Worm (Caenorhabditis elegans) whole organism, dauer: ENCODE measurements around the gene pxn-1.
"Not testable (repeated sequence)": the region's sequence is repeated elsewhere in the genome, so short reads cannot be mapped to it uniquely, and the experiment has no call there.

Experiments used
- unc-62 ChIP-seq: sonication (generic microtip); optimal IDR thresholded peaks from 2 replicates; lab custom pipeline; 2017; ENCODE audit warnings: missing biosample characterization, missing genetic modification reagents, missing genetic modification characterization

The pxn-1 gene

DNA sequence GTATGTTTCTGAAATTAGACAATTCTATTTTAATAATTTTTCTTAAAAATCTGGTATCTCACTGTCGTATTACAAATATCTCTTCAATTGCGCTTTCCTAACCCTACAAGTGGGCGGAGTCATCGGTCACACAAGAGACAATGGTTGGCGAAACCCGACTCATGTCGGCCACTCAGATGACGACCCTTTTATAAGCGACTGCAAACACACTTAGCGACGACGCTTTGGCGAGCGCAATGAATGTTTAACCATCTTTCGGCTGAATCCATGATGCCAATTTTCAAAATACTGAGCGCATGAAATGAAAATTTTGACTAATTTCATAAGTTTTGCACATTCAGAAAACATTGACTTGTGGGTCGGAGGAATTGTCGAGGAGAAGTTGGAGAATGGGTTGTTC lies 5.7 kb downstream of the pxn-1 start:
- no peak for TF ChIP-seq unc-62 (GFP tag; lab: Kevin White, UChicago)

DNA sequence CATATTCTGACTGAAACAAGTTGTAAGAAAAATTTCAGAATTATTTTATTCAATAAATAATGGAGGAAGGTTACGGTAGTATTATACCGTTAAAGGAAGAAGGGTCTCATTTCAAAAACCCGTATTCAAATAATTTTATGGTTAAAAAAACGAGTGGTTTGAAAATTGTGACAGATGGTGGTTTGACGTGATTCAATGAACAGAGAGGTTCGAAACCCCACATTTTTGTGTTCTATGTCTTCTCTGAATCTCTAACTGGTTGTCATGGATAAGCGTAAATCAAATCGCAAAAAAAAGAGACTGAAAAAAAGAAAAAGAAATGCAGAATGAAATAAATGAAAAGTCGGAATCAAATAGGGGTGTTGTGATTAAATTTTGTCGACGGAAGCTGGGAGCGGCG lies 12.6 kb downstream of the pxn-1 start, which contains the start of gene ZK994.6:
ZK994.6 (minus strand) TSS at position 101 of the 400 bp plus-strand sequence.
- TF ChIP-seq unc-62 (GFP tag; lab: Kevin White, UChicago) = no peak

DNA sequence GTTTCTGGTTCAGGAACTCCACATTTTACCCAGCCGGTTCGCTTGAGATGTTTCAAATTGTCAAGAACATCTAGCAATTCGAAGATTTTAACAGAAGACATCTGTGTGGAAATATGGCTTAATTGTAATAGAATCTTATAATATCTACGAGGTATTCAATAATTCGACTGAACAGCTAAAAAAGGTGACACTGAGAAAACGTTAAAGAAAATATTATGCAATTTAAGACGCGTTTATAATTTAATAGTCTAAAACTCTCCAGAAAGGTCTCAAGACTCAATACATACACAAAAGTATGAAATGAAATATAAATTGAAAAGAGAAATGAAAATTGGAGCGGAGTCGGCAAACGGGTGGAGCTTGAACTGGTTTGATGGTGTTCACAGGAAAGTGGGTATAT lies 18.7 kb downstream of the pxn-1 start, which contains the start of gene F45F2.9:
F45F2.9 (minus strand) TSS at position 101 of the 400 bp plus-strand sequence.
- TF ChIP-seq unc-62 (GFP tag; lab: Kevin White, UChicago) = no peak

- no peak for TF ChIP-seq unc-62 (GFP tag; lab: Kevin White, UChicago)
These were observed 21.7 kb downstream of the pxn-1 start for ce11 chrV:8516426-8516825.

DNA sequence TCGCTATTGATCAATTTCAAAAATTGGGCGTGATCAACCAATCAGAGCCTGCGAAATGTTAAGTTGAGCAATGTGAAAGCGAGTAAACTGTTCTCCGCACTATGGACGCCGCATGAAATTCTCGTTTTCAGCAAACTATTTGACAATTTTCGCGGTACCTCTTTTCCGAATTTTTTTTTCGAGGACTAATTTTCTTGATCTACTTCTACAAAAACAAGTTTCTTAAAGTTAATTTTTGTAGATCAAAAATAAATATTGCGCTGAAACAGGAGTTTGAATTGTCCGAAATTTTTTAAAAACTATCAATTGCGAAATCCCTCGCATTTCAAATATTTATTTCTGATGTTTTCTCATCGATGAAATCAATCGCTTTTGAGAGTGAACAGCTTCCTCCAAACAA lies 23.0 kb downstream of the pxn-1 start:
- no peak for TF ChIP-seq unc-62 (GFP tag; lab: Kevin White, UChicago)

- no peak for TF ChIP-seq unc-62 (GFP tag; lab: Kevin White, UChicago)
These were observed 23.6 kb downstream of the pxn-1 start for ce11 chrV:8518283-8518682.

ce11 chrV:8518822-8519392 lies 24.2 kb downstream of the pxn-1 start, which contains the start of gene F45F2.10:
TSS of gene F45F2.10 (minus strand) at chrV:8518872.
- no peak for TF ChIP-seq unc-62 (GFP tag; lab: Kevin White, UChicago)

ce11 chrV:8520846-8521553 lies 26.3 kb downstream of the pxn-1 start, which contains the start of the genes F45F2.11 and otpl-7:
TSS of gene F45F2.11 (minus strand) at chrV:8520896.
TSS of gene otpl-7 (plus strand) at chrV:8521503.
- TF ChIP-seq unc-62 (GFP tag; lab: Kevin White, UChicago) = no peak

DNA sequence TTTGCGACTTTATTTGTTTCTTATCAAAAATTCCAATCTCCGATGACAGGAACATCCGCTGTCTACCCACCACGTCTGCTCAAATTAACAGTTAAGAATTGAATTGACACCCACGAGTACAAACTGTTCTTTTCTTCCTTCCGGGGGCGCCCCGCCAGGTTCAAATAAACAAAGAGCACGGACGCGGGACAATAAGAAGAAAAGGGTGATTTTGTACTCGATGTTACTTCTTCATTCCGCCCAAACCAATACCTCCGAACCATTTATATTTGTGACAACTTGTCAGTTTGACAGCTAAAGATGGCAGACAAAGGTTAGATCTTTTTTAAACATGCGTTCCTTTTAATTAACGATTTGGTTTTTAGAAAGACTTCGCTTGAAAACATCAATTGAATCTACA lies 31.1 kb downstream of the pxn-1 start, which contains the start of gene otpl-6:
otpl-6 (plus strand) TSS at position 301 of the 400 bp plus-strand sequence.
- no peak for TF ChIP-seq unc-62 (GFP tag; lab: Kevin White, UChicago)

DNA sequence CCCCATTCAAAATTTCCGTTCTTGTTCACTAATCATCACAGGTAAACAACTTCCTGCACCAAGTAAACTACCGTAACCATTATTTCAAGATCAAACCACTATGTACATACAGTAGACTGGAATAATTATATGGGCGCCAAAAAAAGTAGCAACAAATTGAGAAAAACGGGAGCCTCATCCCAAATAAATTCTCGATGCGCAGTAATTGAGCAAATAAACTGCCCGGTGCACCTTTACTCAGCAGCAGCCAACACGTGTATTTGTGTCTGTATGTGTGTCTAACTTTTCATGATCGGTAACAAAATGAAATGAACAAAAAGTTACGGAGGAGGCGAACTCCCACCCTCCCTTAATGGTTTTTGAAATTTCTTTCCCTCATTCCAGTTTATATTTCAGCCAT lies 34.5 kb downstream of the pxn-1 start, which contains the start of gene otpl-5:
otpl-5 (plus strand) TSS at position 301 of the 400 bp plus-strand sequence.
- TF ChIP-seq unc-62 (GFP tag; lab: Kevin White, UChicago) = no peak

DNA sequence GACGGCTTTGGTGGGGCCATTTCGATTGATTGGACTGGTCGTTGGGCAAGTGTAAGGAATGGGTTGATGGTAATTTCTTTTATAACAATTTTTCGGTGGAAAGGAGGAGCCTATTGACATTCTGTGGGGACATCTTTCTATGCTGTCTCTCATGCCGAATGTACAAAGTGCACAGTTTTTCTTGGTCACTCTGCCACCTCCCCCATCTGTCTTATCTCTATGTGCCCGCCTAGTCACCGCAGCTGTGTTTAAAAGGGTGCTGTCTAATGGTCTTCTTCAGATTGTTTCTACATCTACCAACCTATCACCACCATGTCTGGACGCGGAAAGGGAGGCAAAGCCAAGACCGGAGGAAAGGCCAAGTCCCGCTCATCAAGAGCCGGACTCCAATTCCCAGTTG lies 38.4 kb downstream of the pxn-1 start, which contains the start of the genes his-8 and his-7:
his-8 (minus strand) TSS at position 20 of the 400 bp plus-strand sequence.
his-7 (plus strand) TSS at position 313 of the 400 bp plus-strand sequence.
- TF ChIP-seq unc-62 (GFP tag; lab: Kevin White, UChicago) = not testable (repeated sequence)

- no peak for TF ChIP-seq unc-62 (GFP tag; lab: Kevin White, UChicago)
These were observed 39.2 kb downstream of the pxn-1 start for ce11 chrV:8533916-8534315.

DNA sequence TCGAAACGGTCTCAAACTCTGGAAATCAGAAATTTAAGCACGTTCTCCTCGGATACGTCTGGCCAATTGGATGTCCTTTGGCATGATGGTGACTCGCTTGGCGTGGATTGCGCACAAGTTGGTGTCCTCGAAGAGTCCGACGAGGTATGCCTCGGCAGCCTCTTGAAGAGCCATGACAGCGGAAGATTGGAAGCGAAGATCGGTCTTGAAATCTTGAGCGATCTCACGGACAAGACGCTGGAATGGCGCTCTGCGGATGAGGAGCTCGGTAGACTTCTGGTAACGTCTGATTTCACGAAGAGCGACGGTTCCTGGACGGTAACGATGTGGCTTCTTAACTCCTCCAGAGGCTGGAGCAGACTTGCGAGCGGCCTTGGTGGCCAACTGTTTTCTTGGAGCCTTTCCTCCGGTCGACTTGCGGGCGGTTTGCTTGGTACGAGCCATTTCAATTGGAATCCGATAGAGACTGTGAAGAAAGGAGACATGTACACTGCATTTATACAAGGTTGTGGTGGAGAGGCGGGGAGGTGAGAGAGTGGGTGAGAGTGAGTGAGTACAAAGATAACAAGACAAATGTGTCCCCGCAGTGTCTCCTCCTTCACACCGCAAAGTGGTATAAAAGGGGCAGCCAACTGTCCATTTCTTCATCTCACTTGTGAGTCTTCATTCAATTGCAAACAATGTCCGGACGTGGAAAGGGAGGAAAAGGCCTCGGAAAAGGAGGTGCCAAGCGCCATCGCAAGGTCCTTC lies 40.0 kb downstream of the pxn-1 start, which contains the start of the genes his-6 and his-5:
his-6 (minus strand) TSS at position 444 of the 750 bp plus-strand sequence.
his-5 (plus strand) TSS at position 681 of the 750 bp plus-strand sequence.
- not testable (repeated sequence) for TF ChIP-seq unc-62 (GFP tag; lab: Kevin White, UChicago)

ce11 chrV:8536213-8536612 lies 41.5 kb downstream of the pxn-1 start, which contains the start of gene his-39:
TSS of gene his-39 (plus strand) at chrV:8536513.
- no peak for TF ChIP-seq unc-62 (GFP tag; lab: Kevin White, UChicago)

DNA sequence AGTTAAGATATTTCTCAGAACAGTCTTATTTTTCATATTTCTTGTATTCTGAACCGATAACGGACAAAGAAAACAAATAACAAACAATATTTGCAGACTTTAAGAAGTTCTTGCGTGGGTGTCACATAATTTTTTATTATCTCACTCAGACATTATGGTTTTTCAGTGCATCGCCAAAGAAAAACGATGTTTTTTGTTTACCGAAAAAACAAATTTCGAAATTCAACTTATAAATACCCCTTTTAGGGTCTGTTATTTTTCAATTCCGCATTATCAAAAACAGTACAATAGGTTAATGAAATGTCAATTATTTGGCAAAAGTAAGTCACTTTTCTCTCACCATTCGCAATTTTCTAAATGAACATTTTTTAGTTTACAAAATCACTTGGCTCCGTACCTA lies 42.3 kb downstream of the pxn-1 start, which contains the start of gene otpl-4:
otpl-4 (plus strand) TSS at position 301 of the 400 bp plus-strand sequence.
- TF ChIP-seq unc-62 (GFP tag; lab: Kevin White, UChicago) = no peak
